Fruit fly (Drosophila melanogaster) whole organism, wandering third instar larva: ENCODE measurements around the gene CG31109.

ENCODE experiments used
- CG9705 ChIP-seq: fragments of 200-800 bp; sonication (Bioruptor generic); optimal IDR thresholded peaks from 2 replicates; lab custom pipeline; 2018; ENCODE audit warnings: missing biosample characterization, mild to moderate bottlenecking, missing genetic modification characterization
- CrebA ChIP-seq: fragments of 200-800 bp; sonication (Bioruptor generic); optimal IDR thresholded peaks from 2 replicates; lab custom pipeline; 2016; ENCODE audit warnings: missing biosample characterization, mild to moderate bottlenecking, missing genetic modification characterization, borderline replicate concordance
- Dfd ChIP-seq: fragments of >200 bp; optimal IDR thresholded peaks from 2 replicates; lab custom pipeline; 2017; ENCODE audit warnings: missing biosample characterization, missing genetic modification characterization
- Dif ChIP-seq: fragments of 200-275, 200-300 bp; sonication (Bioruptor generic); optimal IDR thresholded peaks from 2 replicates; lab custom pipeline; 2018; ENCODE audit warnings: missing biosample characterization, missing genetic modification characterization; ENCODE audit not compliant: partially characterized antibody
- GATAd ChIP-seq: sonication (Bioruptor generic); optimal IDR thresholded peaks from 2 replicates; lab custom pipeline; 2016; ENCODE audit warnings: missing biosample characterization, missing genetic modification characterization
- HLH106 ChIP-seq: fragments of 200-800 bp; optimal IDR thresholded peaks from 3 replicates; lab custom pipeline; 2019; ENCODE audit warnings: missing biosample characterization, mild to moderate bottlenecking, missing genetic modification characterization, moderate library complexity
- Hnf4 ChIP-seq: fragments of 200-800 bp; sonication (Bioruptor generic); optimal IDR thresholded peaks from 2 replicates; lab custom pipeline; 2016; ENCODE audit warnings: missing biosample characterization, mild to moderate bottlenecking, missing genetic modification characterization
- Hr78 ChIP-seq: fragments of >200 bp; optimal IDR thresholded peaks from 2 replicates; lab custom pipeline; 2017; ENCODE audit warnings: missing biosample characterization, missing genetic modification characterization
- Hr83 ChIP-seq: fragments of 200-300 bp; sonication (Bioruptor generic); optimal IDR thresholded peaks from 2 replicates; lab custom pipeline; 2016; ENCODE audit warnings: missing biosample characterization, mild to moderate bottlenecking, missing genetic modification characterization, moderate library complexity; ENCODE audit not compliant: poor library complexity, severe bottlenecking
- Jra ChIP-seq: sonication (Bioruptor generic); optimal IDR thresholded peaks from 2 replicates; lab custom pipeline; 2016; ENCODE audit warnings: missing biosample characterization, missing genetic modification characterization
- Mio ChIP-seq: sonication (Bioruptor generic); optimal IDR thresholded peaks from 2 replicates; lab custom pipeline; 2016; ENCODE audit warnings: missing biosample characterization, missing genetic modification characterization
- Myc ChIP-seq: fragments of >200 bp; optimal IDR thresholded peaks from 2 replicates; lab custom pipeline; 2017
- OdsH ChIP-seq: fragments of 200-800 bp; sonication (Bioruptor generic); optimal IDR thresholded peaks from 2 replicates; lab custom pipeline; 2016; ENCODE audit warnings: missing biosample characterization, mild to moderate bottlenecking, missing genetic modification characterization
- Rel ChIP-seq, 2 experiments: fragments of 200-800 bp; sonication (Bioruptor generic) in 1 of 2; optimal IDR thresholded peaks; 2 replicates in 1 of 2; 3 replicates in 1 of 2; lab custom pipeline; 2016 to 2019; ENCODE audit warnings: mild to moderate bottlenecking in 2 of 2, missing biosample characterization in 2 of 2, missing genetic modification characterization in 2 of 2, moderate library complexity in 1 of 2
- Sp1 ChIP-seq: fragments of 200-800 bp; sonication (Bioruptor generic); optimal IDR thresholded peaks from 3 replicates; lab custom pipeline; 2019; ENCODE audit warnings: missing biosample characterization, mild to moderate bottlenecking, missing genetic modification characterization, moderate library complexity
- Vsx2 ChIP-seq: fragments of 200-300, 225-300 bp; sonication (Bioruptor generic); optimal IDR thresholded peaks from 2 replicates; lab custom pipeline; 2018; ENCODE audit warnings: missing biosample characterization, missing genetic modification characterization; ENCODE audit not compliant: partially characterized antibody
- br ChIP-seq: fragments of 200-800 bp; sonication (Bioruptor generic); optimal IDR thresholded peaks from 2 replicates; lab custom pipeline; 2016; ENCODE audit warnings: missing biosample characterization, missing genetic modification characterization
- brk ChIP-seq: fragments of 200-800 bp; sonication (Bioruptor generic); optimal IDR thresholded peaks from 2 replicates; lab custom pipeline; 2016; ENCODE audit warnings: missing biosample characterization, mild to moderate bottlenecking, missing genetic modification characterization
- dmrt93B ChIP-seq: fragments of 200-800 bp; sonication (Bioruptor generic); optimal IDR thresholded peaks from 2 replicates; lab custom pipeline; 2018; ENCODE audit warnings: missing biosample characterization, mild to moderate bottlenecking, missing genetic modification characterization
- dsf ChIP-seq: sonication (Bioruptor generic); optimal IDR thresholded peaks from 2 replicates; lab custom pipeline; 2016; ENCODE audit warnings: missing biosample characterization, missing genetic modification characterization, borderline replicate concordance
- ey ChIP-seq: fragments of 200-800 bp; sonication (Bioruptor generic); optimal IDR thresholded peaks from 2 replicates; lab custom pipeline; 2016; ENCODE audit warnings: missing biosample characterization, missing genetic modification characterization
- fru ChIP-seq: fragments of 200-800 bp; sonication (Bioruptor generic); optimal IDR thresholded peaks from 3 replicates; lab custom pipeline; 2016; ENCODE audit warnings: missing biosample characterization, mild to moderate bottlenecking, missing genetic modification characterization
- h ChIP-seq: fragments of 200-800 bp; sonication (Bioruptor generic); optimal IDR thresholded peaks from 3 replicates; lab custom pipeline; 2016; ENCODE audit warnings: missing biosample characterization, mild to moderate bottlenecking, missing genetic modification characterization
- jim ChIP-seq: fragments of 175-275, 200-325 bp; sonication (Bioruptor generic); optimal IDR thresholded peaks from 2 replicates; lab custom pipeline; 2016; ENCODE audit warnings: missing biosample characterization, mild to moderate bottlenecking, missing genetic modification characterization
- pan ChIP-seq: fragments of >200 bp; optimal IDR thresholded peaks from 2 replicates; lab custom pipeline; 2017
- psq ChIP-seq: fragments of 200-800 bp; sonication (Bioruptor generic); optimal IDR thresholded peaks from 3 replicates; lab custom pipeline; 2017; ENCODE audit warnings: missing biosample characterization, mild to moderate bottlenecking, missing genetic modification characterization, moderate library complexity
- rgr ChIP-seq: fragments of 200-800 bp; sonication (Bioruptor generic); optimal IDR thresholded peaks from 3 replicates; lab custom pipeline; 2016; ENCODE audit warnings: missing biosample characterization, mild to moderate bottlenecking, missing genetic modification characterization
- sage ChIP-seq: fragments of 200-800 bp; sonication (Bioruptor generic); optimal IDR thresholded peaks from 2 replicates; lab custom pipeline; 2016; ENCODE audit warnings: missing biosample characterization, mild to moderate bottlenecking, missing genetic modification characterization
- sv ChIP-seq: fragments of 200-800 bp; sonication (Bioruptor generic); optimal IDR thresholded peaks from 3 replicates; lab custom pipeline; 2016; ENCODE audit warnings: missing biosample characterization, missing genetic modification characterization
- tai ChIP-seq: sonication (Bioruptor generic); optimal IDR thresholded peaks from 2 replicates; lab custom pipeline; 2016; ENCODE audit warnings: missing biosample characterization, missing genetic modification characterization
- usp ChIP-seq: fragments of >200 bp; optimal IDR thresholded peaks from 2 replicates; lab custom pipeline; 2017; ENCODE audit warnings: missing biosample characterization, missing genetic modification characterization

The CG31109 gene

dm6 chr3R:25060462-25060861, 6.0 kb upstream of the CG31109 start:
- TF ChIP-seq psq (GFP tag; lab: Kevin White, UChicago): no peak
- no peak for TF ChIP-seq Hr83 (GFP tag; lab: Kevin White, UChicago)
- TF ChIP-seq Jra (GFP tag; lab: Kevin White, UChicago): no peak
- TF ChIP-seq GATAd: no peak
- no peak for TF ChIP-seq Sp1
- no peak for TF ChIP-seq OdsH
- TF ChIP-seq dsf (GFP tag; lab: Kevin White, UChicago): no peak
- TF ChIP-seq sage (GFP tag; lab: Kevin White, UChicago): no peak
- no peak for TF ChIP-seq Hr78 (GFP tag; lab: Kevin White, UChicago)
- TF ChIP-seq usp (GFP tag; lab: Kevin White, UChicago): no peak
- no peak for TF ChIP-seq rgr (GFP tag; lab: Kevin White, UChicago)
- TF ChIP-seq pan (lab: Kevin White, UChicago): no peak
- TF ChIP-seq CrebA (GFP tag; lab: Kevin White, UChicago): no peak
- no peak for TF ChIP-seq HLH106 (tag; lab: Kevin White, UChicago)
- no peak for TF ChIP-seq Hnf4 (GFP tag; lab: Kevin White, UChicago)
- TF ChIP-seq fru (GFP tag; lab: Kevin White, UChicago): no peak
- TF ChIP-seq dmrt93B (GFP tag; lab: Kevin White, UChicago): no peak
- TF ChIP-seq, all 38 proteins: peak for 0

- TF ChIP-seq brk: no peak
- TF ChIP-seq Rel (GFP tag; optimal IDR thresholded peaks at IDR 0.05; lab: Kevin White, UChicago): no peak
- TF ChIP-seq Rel (tag; optimal IDR thresholded peaks at IDR 0.05; lab: Kevin White, UChicago): peak; percentile 72
Observed at dm6 chr3R:25056488-25057157, 2.2 kb upstream of the CG31109 start.

dm6 chr3R:25056016-25056415, 1.6 kb upstream of the CG31109 start, which contains the start of the genes CG31111 and stac:
TSS of gene CG31111 (minus strand) at chr3R:25056177.
TSS of gene stac (plus strand) at chr3R:25056286.
- TF ChIP-seq Dfd (GFP tag; lab: Kevin White, UChicago) (no peak), Dif (GFP tag; lab: Kevin White, UChicago) (no peak), sage (GFP tag; lab: Kevin White, UChicago) (peak; percentile 52), GATAd (no peak), Rel (GFP tag; optimal IDR thresholded peaks at IDR 0.05; lab: Kevin White, UChicago) (no peak), Rel (tag; optimal IDR thresholded peaks at IDR 0.05; lab: Kevin White, UChicago) (peak; percentile 22)

dm6 chr3R:25051441-25052097, 2.9 kb downstream of the CG31109 start:
- TF ChIP-seq Sp1 (no peak), h (GFP tag; lab: Kevin White, UChicago) (peak; percentile 24)
- TF ChIP-seq, all 38 proteins: peak for 1

- TF ChIP-seq CrebA (GFP tag; lab: Kevin White, UChicago): no peak
- TF ChIP-seq Jra (GFP tag; lab: Kevin White, UChicago): no peak
- TF ChIP-seq Rel (GFP tag; optimal IDR thresholded peaks at IDR 0.05; lab: Kevin White, UChicago): no peak
- no peak for TF ChIP-seq Rel (tag; optimal IDR thresholded peaks at IDR 0.05; lab: Kevin White, UChicago)
- no peak for TF ChIP-seq Hnf4 (GFP tag; lab: Kevin White, UChicago)
- no peak for TF ChIP-seq ey
- no peak for TF ChIP-seq Sp1
- TF ChIP-seq HLH106 (tag; lab: Kevin White, UChicago): no peak
- no peak for TF ChIP-seq h (GFP tag; lab: Kevin White, UChicago)
- TF ChIP-seq sage (GFP tag; lab: Kevin White, UChicago): no peak
- TF ChIP-seq usp (GFP tag; lab: Kevin White, UChicago): no peak
- TF ChIP-seq Mio (GFP tag; lab: Kevin White, UChicago): no peak
Observed at dm6 chr3R:25050649-25051048, 3.8 kb downstream of the CG31109 start.

- TF ChIP-seq Hr78 (GFP tag; lab: Kevin White, UChicago) (no peak), Myc (lab: Kevin White, UChicago) (no peak), Dif (GFP tag; lab: Kevin White, UChicago) (peak; percentile 88), psq (GFP tag; lab: Kevin White, UChicago) (peak; percentile 41), Jra (GFP tag; lab: Kevin White, UChicago) (peak; percentile 79), CG9705 (GFP tag; lab: Kevin White, UChicago) (peak; percentile 30), Vsx2 (no peak), Sp1 (peak; percentile 50), sv (no peak), tai (GFP tag; lab: Kevin White, UChicago) (peak; percentile 75), OdsH (peak; percentile 16), jim (GFP tag; lab: Kevin White, UChicago) (peak; percentile 61), Hr83 (GFP tag; lab: Kevin White, UChicago) (peak; percentile 47), dsf (GFP tag; lab: Kevin White, UChicago) (peak; percentile 22), brk (peak; percentile 88), HLH106 (tag; lab: Kevin White, UChicago) (peak; percentile 39), sage (GFP tag; lab: Kevin White, UChicago) (peak; percentile 84), Hnf4 (GFP tag; lab: Kevin White, UChicago) (peak; percentile 55), GATAd (no peak), br (GFP tag; lab: Kevin White, UChicago) (peak; percentile 19), ey (peak; percentile 40), pan (lab: Kevin White, UChicago) (no peak)
Observed at dm6 chr3R:25049742-25050517, 4.5 kb downstream of the CG31109 start.
